Worm (Caenorhabditis elegans): ENCODE results near the gene str-198.

str-198 gene

ce11 chrV:16060135-16060534 lies 12.5 kb downstream of the str-198 start, which contains the start of gene F14H3.15:
Gene F14H3.15, minus strand, starts transcription at chrV:16060235.
- TF ChIP-seq ceh-24 (tag; optimal IDR thresholded peaks at IDR 0.05) (no peak), ttx-3 (tag; optimal IDR thresholded peaks at IDR 0.05) (no peak), dmd-4 (tag; optimal IDR thresholded peaks at IDR 0.05; ENCODE audit: borderline replicate concordance) (no peak), C38D4.7 (GFP tag; optimal IDR thresholded peaks at IDR 0.05) (no peak), hlh-8 (tag; optimal IDR thresholded peaks at IDR 0.05) (no peak), fkh-10 (GFP tag; optimal IDR thresholded peaks at IDR 0.05) (no peak), ceh-18 (tag; optimal IDR thresholded peaks at IDR 0.05) (no peak), ceh-2 (tag; optimal IDR thresholded peaks at IDR 0.05) (no peak), ceh-14 (tag; optimal IDR thresholded peaks at IDR 0.05) (no peak), elt-4 (tag; optimal IDR thresholded peaks at IDR 0.05) (no peak), pha-4 (tag; optimal IDR thresholded peaks at IDR 0.05) (no peak), ceh-30 (tag; optimal IDR thresholded peaks at IDR 0.05) (no peak), hlh-15 (tag; optimal IDR thresholded peaks at IDR 0.05) (no peak), hlh-30 (tag; optimal IDR thresholded peaks at IDR 0.05; ENCODE audit: insufficient read depth) (no peak), pqm-1 (tag; optimal IDR thresholded peaks at IDR 0.05) (no peak), gmeb-2 (tag; optimal IDR thresholded peaks at IDR 0.05) (no peak), nfya-1 (tag; optimal IDR thresholded peaks at IDR 0.05) (no peak), Y22D7AL.16 (tag; optimal IDR thresholded peaks at IDR 0.05) (no peak), sox-4 (tag; optimal IDR thresholded peaks at IDR 0.05) (no peak)

- TF ChIP-seq ceh-6 (GFP tag; optimal IDR thresholded peaks at IDR 0.05) (no peak), ama-1 (optimal IDR thresholded peaks at IDR 0.05) (no peak), ets-4 (tag; optimal IDR thresholded peaks at IDR 0.05) (no peak), fax-1 (tag; optimal IDR thresholded peaks at IDR 0.05) (no peak), fkh-6 (tag; optimal IDR thresholded peaks at IDR 0.05) (no peak), hlh-8 (tag; optimal IDR thresholded peaks at IDR 0.05) (no peak), gmeb-2 (tag; optimal IDR thresholded peaks at IDR 0.05) (no peak), T23F11.4 (GFP tag; optimal IDR thresholded peaks at IDR 0.05) (no peak), elt-2 (tag; optimal IDR thresholded peaks at IDR 0.05) (no peak), odd-2 (tag; optimal IDR thresholded peaks at IDR 0.05) (no peak), dve-1 (tag; optimal IDR thresholded peaks at IDR 0.05) (no peak), hlh-6 (tag; optimal IDR thresholded peaks at IDR 0.05) (no peak), nhr-11 (tag; optimal IDR thresholded peaks at IDR 0.05) (no peak), ref-2 (tag; optimal IDR thresholded peaks at IDR 0.05) (no peak), ceh-18 (tag; optimal IDR thresholded peaks at IDR 0.05) (no peak)
Observed at ce11 chrV:16061993-16062392, 14.4 kb downstream of the str-198 start, which contains the start of gene fbxa-100. Gene fbxa-100, minus strand, starts transcription at chrV:16062093.

ce11 chrV:16062788-16063187 lies 15.2 kb downstream of the str-198 start, which contains the start of gene F14H3.14:
Gene F14H3.14, minus strand, starts transcription at chrV:16062888.
- no peak for TF ChIP-seq unc-3 (GFP tag; conservative IDR thresholded peaks at IDR 0.05)
- no peak for TF ChIP-seq unc-3 (tag; optimal IDR thresholded peaks at IDR 0.05)
- TF ChIP-seq ceh-48 (tag; optimal IDR thresholded peaks at IDR 0.05) = no peak
- no peak for TF ChIP-seq pax-1 (tag; optimal IDR thresholded peaks at IDR 0.05)
- TF ChIP-seq ztf-16 (tag; optimal IDR thresholded peaks at IDR 0.05) = no peak
- no peak for TF ChIP-seq eyg-1 (tag; optimal IDR thresholded peaks at IDR 0.05)
- TF ChIP-seq ceh-9 (tag; optimal IDR thresholded peaks at IDR 0.05) = no peak
- TF ChIP-seq gmeb-2 (tag; optimal IDR thresholded peaks at IDR 0.05) = no peak
- no peak for TF ChIP-seq tbx-7 (tag; optimal IDR thresholded peaks at IDR 0.05)
- TF ChIP-seq nhr-11 (tag; optimal IDR thresholded peaks at IDR 0.05) = no peak
- no peak for TF ChIP-seq dmd-4 (tag; optimal IDR thresholded peaks at IDR 0.05; ENCODE audit: borderline replicate concordance)
- no peak for TF ChIP-seq sdc-2 (tag; optimal IDR thresholded peaks at IDR 0.05)

Data from whole organism, late embryonic.